Worm (Caenorhabditis elegans) whole organism, mixed stage, embryonic: ENCODE measurements around the gene srh-134.
"Not testable (repeated sequence)": the region's sequence is repeated elsewhere in the genome, so short reads cannot be mapped to it uniquely, and the experiment has no call there.

Experiments used
- M03D4.4 ChIP-seq: sonication (generic microtip); optimal IDR thresholded peaks from 2 replicates; lab custom pipeline; 2017; ENCODE audit warnings: mild to moderate bottlenecking, missing genetic modification characterization, missing compliant biosample characterization
- blmp-1 ChIP-seq: fragments of 150-350 bp; optimal IDR thresholded peaks from 2 replicates; lab custom pipeline; 2014; ENCODE audit warnings: missing biosample characterization, missing genetic modification characterization
- ceh-39 ChIP-seq: fragments of 150-350 bp; optimal IDR thresholded peaks from 2 replicates; lab custom pipeline; 2014; ENCODE audit warnings: missing biosample characterization, missing genetic modification characterization
- ceh-43 ChIP-seq: fragments of 200-800 bp; sonication (Bioruptor generic); optimal IDR thresholded peaks from 2 replicates; lab custom pipeline; 2018; ENCODE audit warnings: mild to moderate bottlenecking, missing genetic modification characterization, moderate library complexity, missing compliant biosample characterization
- ceh-83 ChIP-seq: fragments of 200-800 bp; sonication (Bioruptor generic); optimal IDR thresholded peaks from 2 replicates; lab custom pipeline; 2018; ENCODE audit warnings: mild to moderate bottlenecking, missing genetic modification characterization, missing compliant biosample characterization
- cnd-1 ChIP-seq: fragments of 200-800 bp; sonication (Bioruptor generic); optimal IDR thresholded peaks from 2 replicates; lab custom pipeline; 2018; ENCODE audit warnings: mild to moderate bottlenecking, missing genetic modification characterization, missing compliant biosample characterization
- elt-1 ChIP-seq: sonication (generic microtip); optimal IDR thresholded peaks from 2 replicates; lab custom pipeline; 2017; ENCODE audit warnings: missing genetic modification characterization, mild to moderate bottlenecking, missing compliant biosample characterization, antibody characterized with exemption, moderate library complexity, borderline replicate concordance; ENCODE audit not compliant: insufficient read depth
- elt-3 ChIP-seq: fragments of 150-350 bp; optimal IDR thresholded peaks from 2 replicates; lab custom pipeline; 2014; ENCODE audit warnings: missing biosample characterization, missing genetic modification characterization
- flh-1 ChIP-seq: fragments of 200-800 bp; sonication (Bioruptor generic); optimal IDR thresholded peaks from 2 replicates; lab custom pipeline; 2018; ENCODE audit warnings: mild to moderate bottlenecking, missing genetic modification characterization, moderate library complexity, missing compliant biosample characterization
- ham-2 ChIP-seq: fragments of 200-800 bp; sonication (Bioruptor generic); optimal IDR thresholded peaks from 2 replicates; lab custom pipeline; 2018; ENCODE audit warnings: mild to moderate bottlenecking, missing genetic modification characterization, missing compliant biosample characterization
- hlh-1 ChIP-seq: fragments of 150-350 bp; optimal IDR thresholded peaks from 2 replicates; lab custom pipeline; 2014; ENCODE audit warnings: missing biosample characterization, missing genetic modification reagents, missing genetic modification characterization
- lin-32 ChIP-seq: fragments of 200-800 bp; sonication (Bioruptor generic); optimal IDR thresholded peaks from 2 replicates; lab custom pipeline; 2018; ENCODE audit warnings: mild to moderate bottlenecking, missing genetic modification characterization, missing compliant biosample characterization
- lsy-2 ChIP-seq: fragments of 150-350 bp; optimal IDR thresholded peaks from 2 replicates; lab custom pipeline; 2014; ENCODE audit warnings: missing biosample characterization, missing genetic modification characterization
- mab-5 ChIP-seq: fragments of 150-350 bp; optimal IDR thresholded peaks from 2 replicates; lab custom pipeline; 2014; ENCODE audit warnings: missing biosample characterization, missing genetic modification characterization
- mls-2 ChIP-seq: sonication (generic microtip); optimal IDR thresholded peaks from 2 replicates; lab custom pipeline; 2016; ENCODE audit warnings: mild to moderate bottlenecking, missing genetic modification characterization, moderate library complexity, missing compliant biosample characterization
- nhr-12 ChIP-seq: fragments of 150-350 bp; optimal IDR thresholded peaks from 2 replicates; lab custom pipeline; 2014; ENCODE audit warnings: missing biosample characterization, missing genetic modification characterization
- nhr-2 ChIP-seq: fragments of 150-350 bp; optimal IDR thresholded peaks from 2 replicates; lab custom pipeline; 2014; ENCODE audit warnings: missing biosample characterization, missing genetic modification characterization
- nhr-237 ChIP-seq: fragments of 150-350 bp; optimal IDR thresholded peaks from 2 replicates; lab custom pipeline; 2014; ENCODE audit warnings: missing biosample characterization, missing genetic modification characterization
- nhr-76 ChIP-seq: sonication (generic microtip); optimal IDR thresholded peaks from 2 replicates; lab custom pipeline; 2017; ENCODE audit warnings: missing biosample characterization, missing genetic modification characterization
- pha-4 ChIP-seq: fragments of 150-350 bp; optimal IDR thresholded peaks from 2 replicates; lab custom pipeline; 2018; ENCODE audit warnings: missing biosample characterization, missing genetic modification reagents, missing genetic modification characterization
- sem-2 ChIP-seq: fragments of 200-800 bp; sonication (Bioruptor generic); optimal IDR thresholded peaks from 2 replicates; lab custom pipeline; 2018; ENCODE audit warnings: mild to moderate bottlenecking, missing genetic modification characterization, missing compliant biosample characterization
- snpc-4 ChIP-seq: fragments of 150-350 bp; optimal IDR thresholded peaks from 2 replicates; lab custom pipeline; 2014; ENCODE audit warnings: missing biosample characterization, missing genetic modification characterization
- sptf-1 ChIP-seq: sonication (generic microtip); optimal IDR thresholded peaks from 2 replicates; lab custom pipeline; 2017; ENCODE audit warnings: mild to moderate bottlenecking, missing genetic modification characterization, moderate library complexity, missing compliant biosample characterization
- tbx-8 ChIP-seq: fragments of 200-800 bp; sonication (Bioruptor generic); optimal IDR thresholded peaks from 2 replicates; lab custom pipeline; 2018; ENCODE audit warnings: mild to moderate bottlenecking, missing genetic modification characterization, moderate library complexity, missing compliant biosample characterization
- unc-120 ChIP-seq: sonication (generic microtip); optimal IDR thresholded peaks from 2 replicates; lab custom pipeline; 2017; ENCODE audit warnings: missing genetic modification characterization, missing compliant biosample characterization; ENCODE audit not compliant: poor library complexity, severe bottlenecking
- unc-62 ChIP-seq: fragments of 150-350 bp; optimal IDR thresholded peaks from 2 replicates; lab custom pipeline; 2014; ENCODE audit warnings: missing biosample characterization, missing genetic modification reagents, missing genetic modification characterization
- zip-8 ChIP-seq: fragments of 150-350 bp; optimal IDR thresholded peaks from 2 replicates; lab custom pipeline; 2014; ENCODE audit warnings: missing biosample characterization, missing genetic modification characterization
- ztf-11 ChIP-seq: fragments of 150-350 bp; optimal IDR thresholded peaks from 2 replicates; lab custom pipeline; 2014; ENCODE audit warnings: missing biosample characterization, missing genetic modification characterization

Gene srh-134

ce11 chrV:18010737-18011136 lies 6.4 kb downstream of the srh-134 start, which contains the start of gene Y59A8B.26:
Y59A8B.26 (minus strand) TSS chrV:18010837.
- not testable (repeated sequence) for TF ChIP-seq ztf-11 (tag; lab: Kevin White, UChicago); zip-8 (tag; lab: Kevin White, UChicago); sem-2

ce11 chrV:18008680-18009079 lies 8.4 kb downstream of the srh-134 start:
- TF ChIP-seq snpc-4 (tag; lab: Kevin White, UChicago) (no peak), sptf-1 (tag; lab: Kevin White, UChicago) (no peak), hlh-1 (no peak)

ce11 chrV:18006930-18007329 lies 10.2 kb downstream of the srh-134 start, which contains the start of gene Y59A8B.19:
Y59A8B.19 (plus strand) TSS chrV:18007230.
- not testable (repeated sequence) for TF ChIP-seq unc-62; ceh-39 (tag; lab: Kevin White, UChicago); ceh-43 (GFP tag; lab: Kevin White, UChicago)

ce11 chrV:18003876-18004275 lies 13.2 kb downstream of the srh-134 start:
- no peak for TF ChIP-seq elt-3
- TF ChIP-seq unc-62, result no peak
- TF ChIP-seq nhr-2 (tag; lab: Kevin White, UChicago), result no peak
- no peak for TF ChIP-seq nhr-76 (tag; lab: Kevin White, UChicago)
- no peak for TF ChIP-seq unc-120
- TF ChIP-seq snpc-4 (tag; lab: Kevin White, UChicago), result no peak
- no peak for TF ChIP-seq cnd-1 (tag; lab: Kevin White, UChicago)
- TF ChIP-seq flh-1 (GFP tag; lab: Kevin White, UChicago), result no peak
- TF ChIP-seq ham-2 (GFP tag; lab: Kevin White, UChicago), result no peak
- TF ChIP-seq pha-4, result no peak

ce11 chrV:18001268-18001667 lies 15.9 kb downstream of the srh-134 start, which contains the start of gene lon-8:
lon-8 (minus strand) TSS chrV:18001368.
- TF ChIP-seq tbx-8 (no peak), unc-120 (no peak), mab-5 (tag; lab: Kevin White, UChicago) (no peak), snpc-4 (tag; lab: Kevin White, UChicago) (no peak), nhr-76 (tag; lab: Kevin White, UChicago) (no peak), ceh-43 (GFP tag; lab: Kevin White, UChicago) (no peak), lin-32 (GFP tag; lab: Kevin White, UChicago) (no peak), unc-62 (no peak), sem-2 (no peak), nhr-12 (no peak), sptf-1 (tag; lab: Kevin White, UChicago) (no peak), elt-1 (tag; lab: Kevin White, UChicago) (no peak), elt-3 (no peak)

ce11 chrV:17985960-17986359 lies 31.2 kb downstream of the srh-134 start, which contains the start of gene Y59A8B.21:
Y59A8B.21 (plus strand) TSS chrV:17986260.
- TF ChIP-seq ceh-83, result no peak
- TF ChIP-seq blmp-1 (tag; lab: Kevin White, UChicago), result no peak
- no peak for TF ChIP-seq nhr-76 (tag; lab: Kevin White, UChicago)
- TF ChIP-seq M03D4.4 (tag; lab: Kevin White, UChicago), result no peak
- no peak for TF ChIP-seq nhr-237 (tag; lab: Kevin White, UChicago)
- no peak for TF ChIP-seq cnd-1 (tag; lab: Kevin White, UChicago)
- no peak for TF ChIP-seq mls-2 (tag; lab: Kevin White, UChicago)
- TF ChIP-seq tbx-8, result no peak

ce11 chrV:17982935-17983334 lies 34.2 kb downstream of the srh-134 start:
- TF ChIP-seq pha-4, result no peak
- TF ChIP-seq ham-2 (GFP tag; lab: Kevin White, UChicago), result no peak
- TF ChIP-seq mab-5 (tag; lab: Kevin White, UChicago), result no peak
- no peak for TF ChIP-seq flh-1 (GFP tag; lab: Kevin White, UChicago)
- TF ChIP-seq lsy-2 (tag; lab: Kevin White, UChicago), result peak; percentile 86
- no peak for TF ChIP-seq nhr-12
- no peak for TF ChIP-seq sem-2
